Fruit fly (Drosophila melanogaster) whole organism, wandering third instar larva: ENCODE results near the gene CG13999.

Experiments
- CrebA ChIP-seq: fragments of 200-800 bp; sonication (Bioruptor generic); optimal IDR thresholded peaks from 2 replicates; lab custom pipeline; 2016; ENCODE audit warnings: missing biosample characterization, mild to moderate bottlenecking, missing genetic modification characterization, borderline replicate concordance
- dsf ChIP-seq: sonication (Bioruptor generic); optimal IDR thresholded peaks from 2 replicates; lab custom pipeline; 2016; ENCODE audit warnings: missing biosample characterization, missing genetic modification characterization, borderline replicate concordance
- usp ChIP-seq: fragments of >200 bp; optimal IDR thresholded peaks from 2 replicates; lab custom pipeline; 2017; ENCODE audit warnings: missing biosample characterization, missing genetic modification characterization

DNA sequence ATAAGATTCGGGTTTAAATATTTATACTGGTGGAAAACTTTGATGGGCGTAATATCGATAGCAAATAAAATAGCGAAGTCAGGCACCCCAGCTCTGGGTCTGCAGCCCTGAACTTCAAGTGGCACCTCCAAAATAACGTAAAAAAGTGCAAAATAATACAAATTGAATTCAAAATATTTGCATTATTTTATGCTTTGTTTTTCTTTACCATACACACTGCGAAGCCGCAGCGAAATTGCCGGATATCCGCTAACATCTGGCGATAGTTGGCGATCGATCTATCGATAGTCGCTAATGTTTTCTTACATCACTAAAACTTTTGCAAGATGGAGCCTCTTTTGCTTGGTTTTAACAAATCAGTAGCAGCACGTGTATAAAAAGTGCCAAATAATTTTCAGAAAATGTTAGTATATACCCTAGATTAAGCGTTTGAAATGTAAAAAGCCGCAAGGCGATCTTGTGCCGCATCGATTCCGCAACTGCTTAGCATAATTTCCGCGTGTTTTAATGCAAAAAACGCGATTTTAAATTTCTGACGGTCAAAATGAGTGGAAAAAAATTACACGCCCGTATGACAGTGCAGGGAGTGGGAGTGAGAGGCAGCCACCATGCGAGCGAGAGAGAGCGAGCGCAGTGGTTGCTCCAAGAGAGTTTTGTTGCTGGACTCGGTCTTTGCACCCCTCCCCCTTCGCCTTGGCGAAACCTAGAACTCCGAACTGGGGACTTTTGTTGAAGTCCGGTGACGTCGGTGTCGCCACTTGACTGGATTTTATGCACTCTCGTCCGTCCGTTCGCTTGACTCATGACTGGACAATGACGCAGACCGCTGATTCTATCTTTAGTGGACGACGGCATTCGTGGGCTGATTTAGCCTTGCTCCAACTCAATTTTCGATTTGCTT is 25.4 kb upstream of the CG13999 start, which contains the start of gene eIF4A:
- TF ChIP-seq CrebA (GFP tag; lab: Kevin White, UChicago) (no peak), usp (GFP tag; lab: Kevin White, UChicago) (no peak), dsf (GFP tag; lab: Kevin White, UChicago) (no peak)
